Worm (Caenorhabditis elegans): ENCODE results near the gene C04A11.1.

- TF ChIP-seq pha-4 (tag; optimal IDR thresholded peaks at IDR 0.05) (no peak), snpc-4 (GFP tag; optimal IDR thresholded peaks at IDR 0.05) (no peak), snpc-4 (tag; optimal IDR thresholded peaks at IDR 0.05) (no peak), ceh-100 (GFP tag; IDR thresholded peaks at IDR 0.05) (no peak), ztf-28 (GFP tag; IDR thresholded peaks at IDR 0.05) (no peak), zfh-2 (GFP tag; conservative IDR thresholded peaks at IDR 0.05) (no peak), Y53F4B.3 (GFP tag; IDR thresholded peaks at IDR 0.05) (no peak), F57A8.1 (GFP tag; optimal IDR thresholded peaks at IDR 0.05) (no peak), repo-1 (tag; optimal IDR thresholded peaks at IDR 0.05) (no peak), ztf-22 (GFP tag; optimal IDR thresholded peaks at IDR 0.05) (no peak), tlf-1 (GFP tag; optimal IDR thresholded peaks at IDR 0.05) (no peak), madf-6 (GFP tag; IDR thresholded peaks at IDR 0.05) (no peak), ceh-91 (GFP tag; IDR thresholded peaks at IDR 0.05) (no peak), chd-7 (tag; optimal IDR thresholded peaks at IDR 0.05) (no peak), egl-44 (GFP tag; IDR thresholded peaks at IDR 0.05) (no peak)
Measured at ce11 chrX:13702923-13703322, 42.6 kb downstream of the C04A11.1 start.

Measured in whole organism, young adult.